Worm (Caenorhabditis elegans): Measurements from ENCODE around the gene cwp-4.
A peak's percentile ranks its signal among the peaks of the same experiment; 100 is the strongest.

cwp-4 gene

ce11 chrV:5053335-5053734 is at the start of gene cwp-4:
cwp-4 (plus strand) TSS chrV:5053635.
- TF ChIP-seq flt-1 (GFP tag; IDR thresholded peaks at IDR 0.05) (no peak), ref-1 (GFP tag; conservative IDR thresholded peaks at IDR 0.05) (no peak), ztf-29 (GFP tag; IDR thresholded peaks at IDR 0.05) (no peak), med-1 (GFP tag; optimal IDR thresholded peaks at IDR 0.05; ENCODE audit: insufficient read depth) (no peak), cog-1 (tag; optimal IDR thresholded peaks at IDR 0.05) (no peak), klf-2 (GFP tag; conservative IDR thresholded peaks at IDR 0.05) (no peak), T22C8.4 (GFP tag; IDR thresholded peaks at IDR 0.05) (no peak), ztf-23 (GFP tag; IDR thresholded peaks at IDR 0.05) (no peak), tab-1 (GFP tag; IDR thresholded peaks at IDR 0.05) (no peak)

DNA sequence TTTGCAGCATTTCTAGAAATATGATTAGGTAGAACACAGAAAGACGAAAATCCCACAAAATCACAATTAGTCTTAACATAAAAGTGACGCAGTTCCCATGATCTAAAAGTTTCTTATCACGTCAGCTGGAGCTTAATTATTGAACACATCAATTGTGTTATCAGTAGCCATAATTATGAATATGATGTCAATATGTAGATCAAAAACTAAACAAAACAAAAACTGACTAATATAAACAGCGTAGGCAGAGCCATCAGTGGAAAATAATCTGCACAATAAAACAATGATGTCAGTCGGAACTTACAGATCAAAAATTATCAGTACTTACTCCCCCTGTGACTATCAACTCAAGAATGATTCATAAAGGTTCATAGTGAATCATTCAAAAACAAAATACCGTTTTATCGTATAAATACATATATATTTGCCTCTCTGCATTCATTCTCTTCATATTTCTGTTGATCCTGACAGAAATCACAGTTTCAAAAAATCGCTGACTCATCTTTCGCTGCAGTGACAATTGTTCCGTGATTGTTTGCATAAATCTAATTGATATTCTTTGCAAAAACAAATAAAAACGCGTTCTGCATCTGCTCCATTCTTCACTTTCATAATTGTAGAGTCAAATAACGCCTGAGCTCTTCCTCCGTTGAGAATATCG is 41.1 kb upstream of the cwp-4 start, which contains the start of gene srr-6:
Gene srr-6 (plus strand): TSS at position 611 of the 661 bp plus-strand sequence.
- no peak for TF ChIP-seq med-1 (GFP tag; optimal IDR thresholded peaks at IDR 0.05; ENCODE audit: insufficient read depth)
- TF ChIP-seq ref-1 (GFP tag; conservative IDR thresholded peaks at IDR 0.05), result no peak

DNA sequence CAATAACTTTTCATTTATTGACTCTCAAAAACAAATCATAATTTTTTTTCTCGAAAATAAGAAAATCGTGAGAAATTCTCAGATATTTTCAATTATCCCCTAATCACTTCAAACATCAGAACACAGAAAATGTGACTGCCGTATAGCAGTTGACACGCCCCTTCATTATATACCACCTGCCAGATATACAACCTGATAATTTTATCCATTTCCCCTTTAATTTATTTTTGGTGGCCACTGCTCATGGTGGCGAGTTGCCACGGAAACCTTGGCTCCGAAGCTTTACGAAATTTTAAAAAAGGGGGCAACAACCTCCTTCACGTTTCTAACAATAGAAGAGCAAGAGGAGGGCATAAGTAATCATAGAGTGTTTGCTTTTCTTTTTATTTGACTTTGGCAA is 36.7 kb upstream of the cwp-4 start:
- no peak for TF ChIP-seq flt-1 (GFP tag; IDR thresholded peaks at IDR 0.05)
- no peak for TF ChIP-seq ztf-23 (GFP tag; IDR thresholded peaks at IDR 0.05)
- TF ChIP-seq ztf-29 (GFP tag; IDR thresholded peaks at IDR 0.05), result 0 out of 2 replicates have a peak, but pooled peaks have one; percentile 10
- no peak for TF ChIP-seq cog-1 (tag; optimal IDR thresholded peaks at IDR 0.05)
- TF ChIP-seq T22C8.4 (GFP tag; IDR thresholded peaks at IDR 0.05), result no peak
- no peak for TF ChIP-seq klf-2 (GFP tag; conservative IDR thresholded peaks at IDR 0.05)
- TF ChIP-seq ref-1 (GFP tag; conservative IDR thresholded peaks at IDR 0.05), result no peak
- no peak for TF ChIP-seq med-1 (GFP tag; optimal IDR thresholded peaks at IDR 0.05; ENCODE audit: insufficient read depth)
- no peak for TF ChIP-seq tab-1 (GFP tag; IDR thresholded peaks at IDR 0.05)

DNA sequence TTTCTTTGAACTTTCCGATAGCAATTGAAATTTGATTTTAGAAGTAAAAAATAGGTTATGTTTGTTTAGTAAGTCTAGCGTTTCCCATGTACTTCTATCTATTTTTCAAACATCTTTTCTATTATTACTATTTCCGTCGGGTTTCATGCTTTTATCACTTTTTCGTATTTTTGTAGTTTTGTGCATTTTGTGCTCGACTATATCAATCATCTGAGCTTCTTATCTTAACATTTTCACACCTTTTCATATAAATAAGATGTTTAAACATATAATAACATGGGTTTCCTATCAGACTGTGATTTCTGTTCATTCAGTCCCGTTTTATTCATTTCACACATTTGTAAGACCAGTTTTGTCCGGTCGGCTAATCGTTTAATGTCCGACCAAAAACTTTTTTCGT is 35.4 kb upstream of the cwp-4 start:
- TF ChIP-seq tab-1 (GFP tag; IDR thresholded peaks at IDR 0.05), result no peak
- no peak for TF ChIP-seq cog-1 (tag; optimal IDR thresholded peaks at IDR 0.05)
- no peak for TF ChIP-seq T22C8.4 (GFP tag; IDR thresholded peaks at IDR 0.05)
- no peak for TF ChIP-seq ztf-29 (GFP tag; IDR thresholded peaks at IDR 0.05)
- TF ChIP-seq ztf-23 (GFP tag; IDR thresholded peaks at IDR 0.05), result no peak
- TF ChIP-seq klf-2 (GFP tag; conservative IDR thresholded peaks at IDR 0.05), result no peak
- TF ChIP-seq flt-1 (GFP tag; IDR thresholded peaks at IDR 0.05), result no peak

- TF ChIP-seq flt-1 (GFP tag; IDR thresholded peaks at IDR 0.05) (no peak), klf-2 (GFP tag; conservative IDR thresholded peaks at IDR 0.05) (no peak), tab-1 (GFP tag; IDR thresholded peaks at IDR 0.05) (no peak), T22C8.4 (GFP tag; IDR thresholded peaks at IDR 0.05) (no peak), ztf-23 (GFP tag; IDR thresholded peaks at IDR 0.05) (no peak), ref-1 (GFP tag; conservative IDR thresholded peaks at IDR 0.05) (no peak), ztf-29 (GFP tag; IDR thresholded peaks at IDR 0.05) (no peak), cog-1 (tag; optimal IDR thresholded peaks at IDR 0.05) (no peak)
These were observed 34.6 kb upstream of the cwp-4 start, which contains the start of gene srr-4 for ce11 chrV:5018810-5019274. srr-4 (plus strand) TSS chrV:5019224.

- TF ChIP-seq ztf-23 (GFP tag; IDR thresholded peaks at IDR 0.05) (no peak), cog-1 (tag; optimal IDR thresholded peaks at IDR 0.05) (no peak), ztf-29 (GFP tag; IDR thresholded peaks at IDR 0.05) (no peak), ref-1 (GFP tag; conservative IDR thresholded peaks at IDR 0.05) (no peak), T22C8.4 (GFP tag; IDR thresholded peaks at IDR 0.05) (no peak), tab-1 (GFP tag; IDR thresholded peaks at IDR 0.05) (no peak), med-1 (GFP tag; optimal IDR thresholded peaks at IDR 0.05; ENCODE audit: insufficient read depth) (no peak), flt-1 (GFP tag; IDR thresholded peaks at IDR 0.05) (no peak), klf-2 (GFP tag; conservative IDR thresholded peaks at IDR 0.05) (no peak)
These were observed 30.1 kb upstream of the cwp-4 start for ce11 chrV:5023355-5023754.

DNA sequence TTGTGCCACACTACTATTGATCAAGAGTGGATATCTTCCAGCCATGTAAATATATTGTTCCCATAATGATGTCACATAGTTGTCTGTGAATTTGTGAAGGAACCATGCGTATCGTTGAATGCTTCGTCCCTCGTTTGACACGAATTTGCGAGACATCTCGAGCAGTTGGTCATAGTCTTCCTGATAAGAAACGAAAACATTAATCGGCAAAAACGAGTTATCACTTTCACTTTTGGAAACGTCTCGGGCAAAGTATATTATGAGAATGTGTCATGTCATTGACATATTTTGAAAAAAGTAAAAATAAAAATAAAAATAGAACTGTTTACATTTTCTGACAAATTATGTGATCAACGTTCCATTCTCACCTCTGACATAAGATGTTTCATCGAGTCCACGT is 27.0 kb upstream of the cwp-4 start:
- TF ChIP-seq med-1 (GFP tag; optimal IDR thresholded peaks at IDR 0.05; ENCODE audit: insufficient read depth) (no peak), klf-2 (GFP tag; conservative IDR thresholded peaks at IDR 0.05) (no peak), ref-1 (GFP tag; conservative IDR thresholded peaks at IDR 0.05) (no peak), cog-1 (tag; optimal IDR thresholded peaks at IDR 0.05) (no peak), flt-1 (GFP tag; IDR thresholded peaks at IDR 0.05) (no peak), ztf-29 (GFP tag; IDR thresholded peaks at IDR 0.05) (no peak), T22C8.4 (GFP tag; IDR thresholded peaks at IDR 0.05) (no peak), tab-1 (GFP tag; IDR thresholded peaks at IDR 0.05) (no peak), ztf-23 (GFP tag; IDR thresholded peaks at IDR 0.05) (no peak)

ce11 chrV:5027640-5028039 is 25.8 kb upstream of the cwp-4 start, which contains the start of gene cpt-4:
cpt-4 (minus strand) TSS chrV:5027723.
- no peak for TF ChIP-seq tab-1 (GFP tag; IDR thresholded peaks at IDR 0.05)
- TF ChIP-seq cog-1 (tag; optimal IDR thresholded peaks at IDR 0.05), result no peak
- TF ChIP-seq ztf-23 (GFP tag; IDR thresholded peaks at IDR 0.05), result no peak
- TF ChIP-seq ref-1 (GFP tag; conservative IDR thresholded peaks at IDR 0.05), result no peak
- no peak for TF ChIP-seq T22C8.4 (GFP tag; IDR thresholded peaks at IDR 0.05)
- no peak for TF ChIP-seq med-1 (GFP tag; optimal IDR thresholded peaks at IDR 0.05; ENCODE audit: insufficient read depth)
- no peak for TF ChIP-seq flt-1 (GFP tag; IDR thresholded peaks at IDR 0.05)
- TF ChIP-seq klf-2 (GFP tag; conservative IDR thresholded peaks at IDR 0.05), result no peak
- no peak for TF ChIP-seq ztf-29 (GFP tag; IDR thresholded peaks at IDR 0.05)

- no peak for TF ChIP-seq ztf-29 (GFP tag; IDR thresholded peaks at IDR 0.05)
- no peak for TF ChIP-seq ref-1 (GFP tag; conservative IDR thresholded peaks at IDR 0.05)
- TF ChIP-seq flt-1 (GFP tag; IDR thresholded peaks at IDR 0.05), result no peak
- TF ChIP-seq ztf-23 (GFP tag; IDR thresholded peaks at IDR 0.05), result no peak
These were observed 23.2 kb upstream of the cwp-4 start for ce11 chrV:5030212-5030611.

- TF ChIP-seq med-1 (GFP tag; optimal IDR thresholded peaks at IDR 0.05; ENCODE audit: insufficient read depth) (no peak), T22C8.4 (GFP tag; IDR thresholded peaks at IDR 0.05) (no peak), ref-1 (GFP tag; conservative IDR thresholded peaks at IDR 0.05) (no peak), tab-1 (GFP tag; IDR thresholded peaks at IDR 0.05) (no peak), ztf-29 (GFP tag; IDR thresholded peaks at IDR 0.05) (no peak), klf-2 (GFP tag; conservative IDR thresholded peaks at IDR 0.05) (no peak), ztf-23 (GFP tag; IDR thresholded peaks at IDR 0.05) (no peak)
These were observed 22.7 kb upstream of the cwp-4 start, which contains the start of gene swt-7 for ce11 chrV:5030715-5031114. swt-7 (minus strand) TSS chrV:5030815.

Measured in whole organism, midembryonic.